Fruit fly (Drosophila melanogaster): ENCODE data around the gene CG34159.

DNA sequence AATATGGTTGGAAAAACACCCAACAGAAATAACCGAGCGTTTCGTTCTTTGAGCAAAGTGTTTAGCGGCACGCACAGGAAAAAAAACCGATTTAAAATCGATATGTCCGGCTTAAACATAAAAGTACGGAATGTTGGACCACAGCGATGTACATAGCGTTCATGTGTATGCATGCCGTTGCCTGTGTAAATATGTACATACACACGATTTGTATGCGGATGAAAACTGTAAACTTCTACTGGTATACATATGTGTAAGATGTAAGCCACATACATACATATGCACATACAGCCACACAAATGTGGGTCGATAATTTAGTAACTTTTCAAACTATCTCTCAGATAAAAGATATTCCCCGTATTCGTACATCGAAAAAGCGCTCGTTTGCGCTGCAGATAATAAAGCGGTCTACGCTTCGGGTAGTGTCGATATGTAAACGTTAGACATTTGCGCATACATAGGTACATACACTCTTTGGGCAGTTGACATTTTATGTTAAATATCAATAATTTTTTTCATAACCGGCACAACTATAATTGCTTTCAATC, 45.6 kb upstream of the CG34159 start:
- TF ChIP-seq bbx (GFP tag; IDR thresholded peaks at IDR 0.05; ENCODE audit: partially characterized antibody) = no peak
- TF ChIP-seq CG17568 (GFP tag; optimal IDR thresholded peaks at IDR 0.05) = peak; percentile 66
- no peak for TF ChIP-seq CG6175 (GFP tag; IDR thresholded peaks at IDR 0.05)
- no peak for TF ChIP-seq CG4617 (GFP tag; optimal IDR thresholded peaks at IDR 0.05; ENCODE audit: borderline replicate concordance)
- peak in 1 of 2 experiments; percentile 55 for TF ChIP-seq insv (GFP tag; optimal IDR thresholded peaks at IDR 0.05)
- no peak for TF ChIP-seq oc (tag; optimal IDR thresholded peaks at IDR 0.05)

Measured in whole organism, embryonic.